Fruit fly (Drosophila melanogaster) whole organism, embryonic: ENCODE data around the gene CG10602.

Source experiments
- Antp ChIP-seq: fragments of 200-800 bp; sonication (Bioruptor generic); optimal IDR thresholded peaks from 3 replicates; lab custom pipeline; 2016; ENCODE audit warnings: missing biosample characterization, missing genetic modification characterization
- CG10209 ChIP-seq: fragments of 200-800 bp; sonication (Bioruptor generic); optimal IDR thresholded peaks from 3 replicates; lab custom pipeline; 2017; ENCODE audit warnings: missing biosample characterization, mild to moderate bottlenecking, missing genetic modification characterization, missing genetic modification reagents
- CG10267 ChIP-seq: fragments of 200-800 bp; sonication (Bioruptor generic); optimal IDR thresholded peaks from 2 replicates; lab custom pipeline; 2018; ENCODE audit warnings: missing biosample characterization, mild to moderate bottlenecking, missing genetic modification characterization, moderate library complexity
- CG11723 ChIP-seq: fragments of 200-800 bp; sonication (Bioruptor generic); optimal IDR thresholded peaks from 2 replicates; lab custom pipeline; 2017; ENCODE audit warnings: missing biosample characterization, mild to moderate bottlenecking, missing genetic modification characterization
- CG13894 ChIP-seq: fragments of 200-800 bp; sonication (Bioruptor generic); optimal IDR thresholded peaks from 3 replicates; lab custom pipeline; 2018; ENCODE audit warnings: missing biosample characterization, mild to moderate bottlenecking, missing genetic modification characterization, moderate library complexity
- CG14667 ChIP-seq: fragments of 200-800 bp; sonication (Bioruptor generic); IDR thresholded peaks from 2 replicates; pipeline ENCODE4 v1.3.6; 2022; ENCODE audit warnings: missing biosample characterization, missing genetic modification characterization
- CG15269 ChIP-seq: fragments of 200-800 bp; sonication (Bioruptor generic); optimal IDR thresholded peaks from 2 replicates; lab custom pipeline; 2018; ENCODE audit warnings: missing biosample characterization, mild to moderate bottlenecking, missing genetic modification characterization, moderate library complexity
- CG1529 ChIP-seq: fragments of 200-800 bp; sonication (Bioruptor generic); optimal IDR thresholded peaks from 3 replicates; lab custom pipeline; 2018; ENCODE audit warnings: missing biosample characterization, missing genetic modification characterization
- CG15479 ChIP-seq: fragments of 200-800 bp; sonication (Bioruptor generic); optimal IDR thresholded peaks from 3 replicates; lab custom pipeline; 2019; ENCODE audit warnings: missing biosample characterization, mild to moderate bottlenecking, missing genetic modification characterization, moderate library complexity
- CG1603 ChIP-seq: fragments of 200-800 bp; sonication (Bioruptor generic); optimal IDR thresholded peaks from 2 replicates; lab custom pipeline; 2019; ENCODE audit warnings: missing biosample characterization, mild to moderate bottlenecking, missing genetic modification characterization, moderate library complexity
- CG16813 ChIP-seq: fragments of 200-800 bp; sonication (Bioruptor generic); IDR thresholded peaks from 3 replicates; pipeline ENCODE4 v1.3.6; 2022; ENCODE audit warnings: missing biosample characterization, missing genetic modification characterization; ENCODE audit not compliant: partially characterized antibody
- CG17385 ChIP-seq: fragments of 200-800 bp; sonication (Bioruptor generic); optimal IDR thresholded peaks from 3 replicates; lab custom pipeline; 2018; ENCODE audit warnings: missing biosample characterization, mild to moderate bottlenecking, missing genetic modification characterization
- CG1792 ChIP-seq: fragments of 200-800 bp; sonication (Bioruptor generic); optimal IDR thresholded peaks from 2 replicates; lab custom pipeline; 2016; ENCODE audit warnings: missing biosample characterization, missing genetic modification characterization
- CG2202 ChIP-seq: fragments of 200-800 bp; sonication (Bioruptor generic); optimal IDR thresholded peaks from 2 replicates; lab custom pipeline; 2018; ENCODE audit warnings: missing biosample characterization, mild to moderate bottlenecking, missing genetic modification characterization
- CG30403 ChIP-seq: fragments of 200-800 bp; sonication (Bioruptor generic); optimal IDR thresholded peaks from 3 replicates; lab custom pipeline; 2016; ENCODE audit warnings: missing biosample characterization, missing genetic modification characterization
- CG5953 ChIP-seq: fragments of 200-800 bp; sonication (Bioruptor generic); IDR thresholded peaks from 2 replicates; pipeline ENCODE4 v1.3.6; 2022; ENCODE audit warnings: missing biosample characterization, missing genetic modification characterization
- CG6813 ChIP-seq: fragments of 200-800 bp; sonication (Bioruptor generic); optimal IDR thresholded peaks from 2 replicates; lab custom pipeline; 2017; ENCODE audit warnings: missing biosample characterization, missing genetic modification characterization, mild to moderate bottlenecking, moderate library complexity, missing genetic modification reagents
- CG7839 ChIP-seq: fragments of 200-800 bp; sonication (Bioruptor generic); optimal IDR thresholded peaks from 3 replicates; lab custom pipeline; 2018; ENCODE audit warnings: missing biosample characterization, mild to moderate bottlenecking, missing genetic modification characterization, moderate library complexity
- CG8089 ChIP-seq: fragments of 200-800 bp; sonication (Bioruptor generic); optimal IDR thresholded peaks from 3 replicates; lab custom pipeline; 2016; ENCODE audit warnings: missing biosample characterization, missing genetic modification characterization
- CG8388 ChIP-seq: fragments of 200-800 bp; sonication (Bioruptor generic); optimal IDR thresholded peaks from 2 replicates; lab custom pipeline; 2019; ENCODE audit warnings: missing biosample characterization, mild to moderate bottlenecking, missing genetic modification characterization, moderate library complexity
- CG8944 ChIP-seq: fragments of 200-800 bp; sonication (Bioruptor generic); optimal IDR thresholded peaks from 3 replicates; lab custom pipeline; 2016; ENCODE audit warnings: missing biosample characterization, missing genetic modification characterization
- CkIIα-i1 ChIP-seq: fragments of 200-800 bp; sonication (Bioruptor generic); IDR thresholded peaks from 2 replicates; pipeline ENCODE4 v1.3.6; 2022; ENCODE audit warnings: missing biosample characterization, missing genetic modification characterization
- Dll ChIP-seq: fragments of 200-800 bp; sonication (Bioruptor generic); IDR thresholded peaks from 4 replicates; pipeline ENCODE4 v1.3.6; 2022; ENCODE audit warnings: missing biosample characterization, missing genetic modification characterization; ENCODE audit not compliant: partially characterized antibody
- Drgx ChIP-seq: fragments of 200-800 bp; sonication (Bioruptor generic); IDR thresholded peaks from 2 replicates; pipeline ENCODE4 v1.3.6; 2022; ENCODE audit warnings: missing biosample characterization, missing genetic modification characterization
- Eip74EF ChIP-seq, 2 experiments: fragments of 200-800 bp in 1 of 2; fragments of >200 bp in 1 of 2; sonication (Bioruptor generic) in 1 of 2; optimal IDR thresholded peaks; 2 replicates each; lab custom pipeline; 2017 to 2019; ENCODE audit warnings: missing biosample characterization in 2 of 2, missing genetic modification characterization in 2 of 2, mild to moderate bottlenecking in 1 of 2, moderate library complexity in 1 of 2
- HLHmδ ChIP-seq: fragments of 200-800 bp; sonication (Bioruptor generic); optimal IDR thresholded peaks from 2 replicates; lab custom pipeline; 2018; ENCODE audit warnings: missing biosample characterization, mild to moderate bottlenecking, missing genetic modification characterization, moderate library complexity
- Lhr ChIP-seq: fragments of 200-800 bp; sonication (Bioruptor generic); optimal IDR thresholded peaks from 3 replicates; lab custom pipeline; 2017; ENCODE audit warnings: mild to moderate bottlenecking, missing biosample characterization, missing genetic modification reagents, missing genetic modification characterization
- Mes4 ChIP-seq: fragments of 200-800 bp; sonication (Bioruptor generic); optimal IDR thresholded peaks from 2 replicates; lab custom pipeline; 2016; ENCODE audit warnings: missing biosample characterization, missing genetic modification characterization
- NC2β ChIP-seq: fragments of 200-800 bp; sonication (Bioruptor generic); optimal IDR thresholded peaks from 2 replicates; lab custom pipeline; 2016; ENCODE audit warnings: missing biosample characterization, missing genetic modification characterization
- Optix ChIP-seq: fragments of 200-800 bp; sonication (Bioruptor generic); IDR thresholded peaks from 3 replicates; pipeline ENCODE4 v1.3.6; 2022; ENCODE audit warnings: missing biosample characterization, missing genetic modification characterization
- Rfx ChIP-seq: fragments of 200-800 bp; sonication (Bioruptor generic); IDR thresholded peaks from 2 replicates; pipeline ENCODE4 v1.3.6; 2022; ENCODE audit warnings: missing biosample characterization, missing genetic modification characterization
- chif ChIP-seq, 2 experiments: fragments of 200-800 bp; sonication (Bioruptor generic); optimal IDR thresholded peaks; 3 replicates each; lab custom pipeline; 2016; ENCODE audit warnings: missing biosample characterization in 2 of 2, missing genetic modification characterization in 2 of 2
- ci ChIP-seq: fragments of 200-800 bp; sonication (Bioruptor generic); IDR thresholded peaks from 3 replicates; pipeline ENCODE4 v1.3.6; 2022; ENCODE audit warnings: missing biosample characterization, missing genetic modification characterization
- crp ChIP-seq, 2 experiments: fragments of 200-800 bp; sonication (Bioruptor generic); optimal IDR thresholded peaks; 2 replicates in 1 of 2; 3 replicates in 1 of 2; lab custom pipeline; 2017; ENCODE audit warnings: missing biosample characterization in 2 of 2, missing genetic modification characterization in 2 of 2, mild to moderate bottlenecking in 1 of 2, moderate library complexity in 1 of 2
- gem ChIP-seq: fragments of 200-800 bp; sonication (Bioruptor generic); optimal IDR thresholded peaks from 2 replicates; lab custom pipeline; 2019; ENCODE audit warnings: missing biosample characterization, mild to moderate bottlenecking, missing genetic modification characterization, moderate library complexity
- grn ChIP-seq: fragments of 200-800 bp; sonication (Bioruptor generic); optimal IDR thresholded peaks from 3 replicates; lab custom pipeline; 2017; ENCODE audit warnings: missing biosample characterization, missing genetic modification characterization
- hb ChIP-seq: fragments of 200-800 bp; sonication (Bioruptor generic); IDR thresholded peaks from 3 replicates; pipeline ENCODE4 v1.3.6; 2022; ENCODE audit warnings: missing biosample characterization, missing genetic modification characterization; ENCODE audit not compliant: partially characterized antibody
- kah ChIP-seq: fragments of 200-800 bp; sonication (Bioruptor generic); optimal IDR thresholded peaks from 2 replicates; lab custom pipeline; 2018; ENCODE audit warnings: missing biosample characterization, mild to moderate bottlenecking, missing genetic modification characterization
- lov ChIP-seq, 2 experiments: fragments of 200-800 bp in 1 of 2; fragments of >200 bp in 1 of 2; sonication (Bioruptor generic) in 1 of 2; IDR thresholded peaks in 1 of 2; optimal IDR thresholded peaks in 1 of 2; 2 replicates in 1 of 2; 3 replicates in 1 of 2; pipeline versions ENCODE4 v1.3.6 to Lab custom; 2017 to 2022; ENCODE audit warnings: missing biosample characterization in 1 of 2, missing genetic modification characterization in 1 of 2
- onecut ChIP-seq: fragments of 200-800 bp; sonication (Bioruptor generic); IDR thresholded peaks from 2 replicates; pipeline ENCODE4 v1.3.6; 2022; ENCODE audit warnings: missing biosample characterization, missing genetic modification characterization
- p53 ChIP-seq: fragments of 200-800 bp; sonication (Bioruptor generic); optimal IDR thresholded peaks from 2 replicates; lab custom pipeline; 2016; ENCODE audit warnings: missing biosample characterization, missing genetic modification characterization
- pho ChIP-seq: fragments of 200-800 bp; sonication (Bioruptor generic); optimal IDR thresholded peaks from 2 replicates; lab custom pipeline; 2016; ENCODE audit warnings: missing biosample characterization, missing genetic modification characterization
- prd ChIP-seq, 3 experiments: fragments of >200 bp in 2 of 3; fragments of 200-800 bp in 1 of 3; sonication (Bioruptor generic) in 1 of 3; optimal IDR thresholded peaks in 2 of 3; IDR thresholded peaks in 1 of 3; 2 replicates in 2 of 3; 3 replicates in 1 of 3; pipeline versions ENCODE4 v1.3.6 to Lab custom; 2017 to 2022; ENCODE audit warnings: missing biosample characterization in 1 of 3, missing genetic modification characterization in 1 of 3
- repo ChIP-seq: fragments of 200-800 bp; sonication (Bioruptor generic); optimal IDR thresholded peaks from 2 replicates; lab custom pipeline; 2016; ENCODE audit warnings: missing biosample characterization, missing genetic modification characterization
- sob ChIP-seq: fragments of 200-800 bp; sonication (Bioruptor generic); IDR thresholded peaks from 2 replicates; pipeline ENCODE4 v1.3.6; 2022; ENCODE audit warnings: missing biosample characterization, missing genetic modification characterization
- tin ChIP-seq: fragments of 200-800 bp; sonication (Bioruptor generic); optimal IDR thresholded peaks from 3 replicates; lab custom pipeline; 2016; ENCODE audit warnings: missing biosample characterization, missing genetic modification characterization
- tio ChIP-seq: fragments of 200-800 bp; sonication (Bioruptor generic); optimal IDR thresholded peaks from 2 replicates; lab custom pipeline; 2017; ENCODE audit warnings: missing biosample characterization, missing genetic modification characterization, inconsistent platforms
- toy ChIP-seq: fragments of 200-800 bp; sonication (Bioruptor generic); IDR thresholded peaks from 2 replicates; pipeline ENCODE4 v1.3.6; 2022; ENCODE audit warnings: missing biosample characterization, missing genetic modification characterization
- twi ChIP-seq: fragments of 200-800 bp; optimal IDR thresholded peaks from 2 replicates; lab custom pipeline; 2019; ENCODE audit warnings: missing biosample characterization, mild to moderate bottlenecking, missing genetic modification characterization, moderate library complexity
- zen ChIP-seq: fragments of 200-800 bp; sonication (Bioruptor generic); optimal IDR thresholded peaks from 3 replicates; lab custom pipeline; 2018; ENCODE audit warnings: missing biosample characterization, mild to moderate bottlenecking, missing genetic modification characterization, moderate library complexity
- zf30C ChIP-seq: fragments of 200-800 bp; sonication (Bioruptor generic); optimal IDR thresholded peaks from 3 replicates; lab custom pipeline; 2018; ENCODE audit warnings: missing biosample characterization, mild to moderate bottlenecking, missing genetic modification characterization

CG10602 gene

DNA sequence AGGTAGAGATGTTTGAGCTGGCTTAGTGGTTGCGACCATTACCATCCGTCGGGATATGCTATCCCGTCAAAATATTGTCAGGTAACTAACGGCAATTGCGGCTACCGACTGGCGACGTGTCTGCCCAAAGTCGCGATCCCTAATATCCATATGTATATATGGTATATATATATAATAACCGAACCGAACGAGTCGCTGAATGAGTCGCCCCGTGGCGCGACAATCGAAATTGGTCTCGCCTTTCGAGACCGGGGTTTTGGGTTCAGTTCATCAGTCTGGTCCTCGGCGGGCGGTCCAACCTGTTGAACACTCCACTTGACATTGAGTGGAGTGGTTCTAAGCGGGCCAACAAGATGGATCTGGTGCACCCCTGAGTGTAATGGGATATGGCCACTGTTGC is 16.2 kb upstream of the CG10602 start (continued):
- no peak for TF ChIP-seq toy (GFP tag; lab: Robert Waterston, UW)
- TF ChIP-seq Eip74EF (GFP tag; optimal IDR thresholded peaks at IDR 0.05; lab: Kevin White, UChicago) = no peak
- no peak for TF ChIP-seq onecut (GFP tag; lab: Robert Waterston, UW)
- no peak for TF ChIP-seq CG17385 (GFP tag; lab: Kevin White, UChicago)
- no peak for TF ChIP-seq ci (GFP tag; lab: Robert Waterston, UW)
- TF ChIP-seq CG1792 (GFP tag; lab: Kevin White, UChicago) = no peak
- TF ChIP-seq CG8089 (GFP tag; lab: Kevin White, UChicago) = no peak
- TF ChIP-seq kah (GFP tag; lab: Kevin White, UChicago) = peak; percentile 22
- TF ChIP-seq sob (GFP tag; lab: Robert Waterston, UW) = no peak
- TF ChIP-seq repo = no peak
- TF ChIP-seq Rfx = no peak
- no peak for TF ChIP-seq CG1529
- TF ChIP-seq CkIIα-i1 (GFP tag; lab: Robert Waterston, UW) = no peak
- no peak for TF ChIP-seq Drgx (GFP tag; lab: Robert Waterston, UW)
- no peak for TF ChIP-seq Dll (GFP tag; lab: Robert Waterston, UW)
- TF ChIP-seq CG13894 (tag; lab: Kevin White, UChicago) = no peak
- TF ChIP-seq CG15269 (tag; lab: Kevin White, UChicago) = no peak
- TF ChIP-seq tin (GFP tag; lab: Kevin White, UChicago) = peak; percentile 31
- TF ChIP-seq CG6813 (GFP tag; lab: Kevin White, UChicago) = no peak
- no peak for TF ChIP-seq CG14667 (GFP tag; lab: Robert Waterston, UW)
- TF ChIP-seq Mes4 (GFP tag; lab: Kevin White, UChicago) = no peak
- no peak for TF ChIP-seq CG16813 (GFP tag; lab: Robert Waterston, UW)
- TF ChIP-seq lov (optimal IDR thresholded peaks at IDR 0.05; lab: Kevin White, UChicago) = no peak
- 0 out of 3 replicates have a peak, but pooled peaks have one; percentile 13 for TF ChIP-seq lov (GFP tag; IDR thresholded peaks at IDR 0.05; lab: Robert Waterston, UW)
- no peak for TF ChIP-seq p53 (GFP tag; lab: Kevin White, UChicago)
- TF ChIP-seq NC2β (GFP tag; lab: Kevin White, UChicago) = no peak
- no peak for TF ChIP-seq CG10209 (GFP tag; lab: Kevin White, UChicago)
- no peak for TF ChIP-seq CG7839 (tag; lab: Kevin White, UChicago)
- peak; percentile 55 for TF ChIP-seq CG15479 (GFP tag; lab: Kevin White, UChicago)
- no peak for TF ChIP-seq Optix
- TF ChIP-seq tio (GFP tag; lab: Kevin White, UChicago) = no peak
- peak; percentile 93 for TF ChIP-seq zen (tag; lab: Kevin White, UChicago)
- no peak for TF ChIP-seq CG5953
- TF ChIP-seq CG8944 (GFP tag; lab: Kevin White, UChicago) = no peak
- no peak for TF ChIP-seq CG11723
- TF ChIP-seq HLHmδ (GFP tag; lab: Kevin White, UChicago) = peak; percentile 13
- no peak for TF ChIP-seq Antp (GFP tag; lab: Kevin White, UChicago)
- no peak for TF ChIP-seq prd (optimal IDR thresholded peaks at IDR 0.05; lab: Kevin White, UChicago)
- TF ChIP-seq prd (GFP tag; IDR thresholded peaks at IDR 0.05; lab: Robert Waterston, UW) = peak; percentile 42; the same call in 1 of the 3 replicates
- peak; percentile 89 for TF ChIP-seq twi (tag; lab: Kevin White, UChicago)

- TF ChIP-seq CG2202 (tag; lab: Kevin White, UChicago) = peak; percentile 22
- no peak for TF ChIP-seq crp (GFP tag; optimal IDR thresholded peaks at IDR 0.05; lab: Kevin White, UChicago)
- peak; percentile 49 for TF ChIP-seq gem (tag; lab: Kevin White, UChicago)
- TF ChIP-seq CG10267 (tag; lab: Kevin White, UChicago) = peak; percentile 18
- TF ChIP-seq hb = no peak
- peak in 1 of 2 experiments; percentile 35 for TF ChIP-seq chif (GFP tag; optimal IDR thresholded peaks at IDR 0.05; lab: Kevin White, UChicago)
- TF ChIP-seq CG8388 (GFP tag; lab: Kevin White, UChicago) = peak; percentile 43
- TF ChIP-seq CG1603 (tag; lab: Kevin White, UChicago) = no peak
- TF ChIP-seq pho = no peak
- TF ChIP-seq Lhr (GFP tag; lab: Kevin White, UChicago) = peak; percentile 17
- peak; percentile 55 for TF ChIP-seq grn (GFP tag; lab: Kevin White, UChicago)
- TF ChIP-seq zf30C (GFP tag; lab: Kevin White, UChicago) = peak; percentile 77
- TF ChIP-seq CG30403 (GFP tag; lab: Kevin White, UChicago) = peak; percentile 25
These were observed 12.8 kb upstream of the CG10602 start for dm6 chr2L:18871822-18872221.
